Worm (Caenorhabditis elegans): ENCODE measurements around the gene B0034.5.

Gene B0034.5

ce11 chrII:5952214-5952613 lies 22.6 kb downstream of the B0034.5 start:
- peak; percentile 28 for TF ChIP-seq mab-5 (tag; optimal IDR thresholded peaks at IDR 0.05)
- TF ChIP-seq R02D3.7 (tag; optimal IDR thresholded peaks at IDR 0.05) = no peak
- TF ChIP-seq nhr-77 (tag; optimal IDR thresholded peaks at IDR 0.05) = no peak
- TF ChIP-seq mbf-1 (tag; optimal IDR thresholded peaks at IDR 0.05) = no peak
- TF ChIP-seq ztf-4 (tag; optimal IDR thresholded peaks at IDR 0.05) = no peak
- peak; percentile 32 for TF ChIP-seq sma-9 (GFP tag; optimal IDR thresholded peaks at IDR 0.05)
- no peak for TF ChIP-seq sma-9 (tag; optimal IDR thresholded peaks at IDR 0.05)
- peak in 1 of 2 experiments; percentile 39 for TF ChIP-seq lsy-2 (tag; optimal IDR thresholded peaks at IDR 0.05)
- no peak for TF ChIP-seq crh-2 (tag; optimal IDR thresholded peaks at IDR 0.05)
- no peak for TF ChIP-seq nhr-21 (tag; optimal IDR thresholded peaks at IDR 0.05)
- TF ChIP-seq unc-55 (GFP tag; optimal IDR thresholded peaks at IDR 0.05) = no peak
- TF ChIP-seq nhr-11 (tag; optimal IDR thresholded peaks at IDR 0.05) = no peak
- peak; percentile 13 for TF ChIP-seq nhr-129 (tag; optimal IDR thresholded peaks at IDR 0.05)
- TF ChIP-seq blmp-1 (tag; optimal IDR thresholded peaks at IDR 0.05; ENCODE audit: insufficient read depth) = no peak

- TF ChIP-seq ztf-11 (tag; optimal IDR thresholded peaks at IDR 0.05) (no peak), mdl-1 (tag; optimal IDR thresholded peaks at IDR 0.05) (no peak), lin-11 (tag; optimal IDR thresholded peaks at IDR 0.05) (no peak)
Observed at ce11 chrII:5951745-5952144, 23.0 kb downstream of the B0034.5 start.

- TF ChIP-seq mbf-1 (tag; optimal IDR thresholded peaks at IDR 0.05) (no peak), nhr-10 (tag; optimal IDR thresholded peaks at IDR 0.05) (no peak), lin-11 (tag; optimal IDR thresholded peaks at IDR 0.05) (no peak), ZK546.5 (tag; optimal IDR thresholded peaks at IDR 0.05) (no peak), ceh-82 (tag; optimal IDR thresholded peaks at IDR 0.05) (no peak), egl-27 (tag; optimal IDR thresholded peaks at IDR 0.05) (no peak), R02D3.7 (tag; optimal IDR thresholded peaks at IDR 0.05) (no peak), mdl-1 (tag; optimal IDR thresholded peaks at IDR 0.05) (no peak), sem-4 (tag; optimal IDR thresholded peaks at IDR 0.05) (no peak), nhr-129 (tag; optimal IDR thresholded peaks at IDR 0.05) (no peak), fos-1 (tag; optimal IDR thresholded peaks at IDR 0.05) (no peak), nhr-77 (tag; optimal IDR thresholded peaks at IDR 0.05) (no peak), snpc-4 (tag; optimal IDR thresholded peaks at IDR 0.05) (no peak), mab-5 (tag; optimal IDR thresholded peaks at IDR 0.05) (no peak)
Observed at ce11 chrII:5950657-5951056, 24.1 kb downstream of the B0034.5 start.

DNA sequence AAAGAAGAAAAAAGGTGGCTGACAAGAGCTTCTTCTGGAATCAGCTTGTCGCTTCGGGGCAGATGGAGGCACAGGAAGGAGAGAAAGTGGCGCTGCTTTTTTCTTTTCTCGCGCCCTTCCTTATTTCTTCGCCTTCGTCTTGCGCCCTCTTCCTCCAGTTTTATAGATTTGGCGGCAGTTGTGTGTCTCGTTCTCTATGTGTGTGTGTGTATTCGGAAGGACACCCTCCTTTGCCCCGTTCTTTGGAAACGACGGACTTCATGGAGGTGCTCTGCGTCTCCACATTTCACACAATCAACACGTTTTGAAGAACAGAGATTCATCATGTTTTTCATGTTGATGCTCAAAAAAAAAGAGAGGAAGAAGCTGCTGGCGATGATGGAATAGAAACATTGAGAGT lies 26.1 kb downstream of the B0034.5 start:
- TF ChIP-seq zag-1 (tag; optimal IDR thresholded peaks at IDR 0.05) (peak; percentile 32), mab-5 (tag; optimal IDR thresholded peaks at IDR 0.05) (no peak), nhr-23 (tag; optimal IDR thresholded peaks at IDR 0.05) (no peak), snpc-4 (tag; optimal IDR thresholded peaks at IDR 0.05) (no peak), ceh-16 (tag; optimal IDR thresholded peaks at IDR 0.05) (no peak), nhr-21 (tag; optimal IDR thresholded peaks at IDR 0.05) (no peak), nhr-77 (tag; optimal IDR thresholded peaks at IDR 0.05) (no peak), unc-55 (GFP tag; optimal IDR thresholded peaks at IDR 0.05) (peak; percentile 29), skn-1 (tag; optimal IDR thresholded peaks at IDR 0.05) (no peak), nhr-6 (tag; optimal IDR thresholded peaks at IDR 0.05) (no peak), ceh-82 (tag; optimal IDR thresholded peaks at IDR 0.05) (no peak), Y55F3AM.14 (GFP tag; optimal IDR thresholded peaks at IDR 0.05) (peak; percentile 4), F13H6.1 (tag; optimal IDR thresholded peaks at IDR 0.05) (peak; percentile 29), R02D3.7 (tag; optimal IDR thresholded peaks at IDR 0.05) (no peak), crh-2 (tag; optimal IDR thresholded peaks at IDR 0.05) (no peak), sma-9 (GFP tag; optimal IDR thresholded peaks at IDR 0.05) (peak; percentile 22), sma-9 (tag; optimal IDR thresholded peaks at IDR 0.05) (no peak), C34F6.9 (tag; optimal IDR thresholded peaks at IDR 0.05) (peak; percentile 36)

DNA sequence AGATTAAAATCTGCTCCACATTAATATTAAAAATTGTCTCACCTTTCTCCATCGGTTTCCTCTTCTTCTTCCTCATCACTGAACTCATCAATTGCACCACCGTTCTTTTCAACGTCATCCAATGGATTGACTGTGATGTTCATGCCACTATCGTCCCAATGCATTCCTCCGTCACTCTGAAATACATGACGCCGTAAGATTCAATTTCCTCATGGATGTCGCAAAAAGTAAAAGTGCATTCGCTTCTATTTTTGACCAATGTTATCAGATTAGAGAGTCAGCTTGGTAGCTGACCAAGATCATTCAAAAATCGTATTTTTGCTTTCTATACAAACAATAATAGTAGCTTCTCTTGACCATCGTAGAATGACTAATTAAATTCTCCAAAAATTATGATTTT lies 28.3 kb downstream of the B0034.5 start:
- TF ChIP-seq lin-13 (GFP tag; optimal IDR thresholded peaks at IDR 0.05) = no peak
- no peak for TF ChIP-seq skn-1 (tag; optimal IDR thresholded peaks at IDR 0.05)
- no peak for TF ChIP-seq nhr-11 (tag; optimal IDR thresholded peaks at IDR 0.05)
- no peak for TF ChIP-seq F13H6.1 (tag; optimal IDR thresholded peaks at IDR 0.05)
- no peak for TF ChIP-seq unc-55 (GFP tag; optimal IDR thresholded peaks at IDR 0.05)
- TF ChIP-seq dmd-4 (tag; optimal IDR thresholded peaks at IDR 0.05) = no peak
- TF ChIP-seq nhr-10 (tag; optimal IDR thresholded peaks at IDR 0.05) = no peak
- TF ChIP-seq sma-9 (GFP tag; optimal IDR thresholded peaks at IDR 0.05) = no peak
- TF ChIP-seq sma-9 (tag; optimal IDR thresholded peaks at IDR 0.05) = no peak
- no peak for TF ChIP-seq mab-5 (tag; optimal IDR thresholded peaks at IDR 0.05)
- no peak for TF ChIP-seq elt-1 (tag; optimal IDR thresholded peaks at IDR 0.05)
- TF ChIP-seq crh-2 (tag; optimal IDR thresholded peaks at IDR 0.05) = no peak
- TF ChIP-seq fos-1 (tag; optimal IDR thresholded peaks at IDR 0.05) = no peak
- TF ChIP-seq nhr-237 (tag; optimal IDR thresholded peaks at IDR 0.05) = no peak
- no peak for TF ChIP-seq lsy-2 (tag; optimal IDR thresholded peaks at IDR 0.05)
- no peak for TF ChIP-seq gmeb-1 (tag; optimal IDR thresholded peaks at IDR 0.05)
- TF ChIP-seq blmp-1 (tag; optimal IDR thresholded peaks at IDR 0.05; ENCODE audit: insufficient read depth) = no peak
- no peak for TF ChIP-seq ceh-16 (tag; optimal IDR thresholded peaks at IDR 0.05)
- TF ChIP-seq sem-4 (tag; optimal IDR thresholded peaks at IDR 0.05) = no peak
- no peak for TF ChIP-seq peb-1 (tag; optimal IDR thresholded peaks at IDR 0.05)
- TF ChIP-seq ceh-82 (tag; optimal IDR thresholded peaks at IDR 0.05) = no peak

Data from whole organism, L2 larva.